Worm (Caenorhabditis elegans): ENCODE data around the gene B0524.2.
A peak's percentile ranks its signal among the peaks of the same experiment; 100 is the strongest.

The B0524.2 gene

ce11 chrIII:1893851-1894250 is at the start of gene B0524.2, which contains the start of gene B0524.5:
Gene B0524.2 (plus strand): TSS chrIII:1894057.
Gene B0524.5 (minus strand): TSS chrIII:1893890.
- TF ChIP-seq hmg-1.2 (GFP tag; IDR thresholded peaks at IDR 0.05) (no peak), dox-1 (GFP tag; IDR thresholded peaks at IDR 0.05) (no peak), sptf-2 (GFP tag; optimal IDR thresholded peaks at IDR 0.05) (no peak), ekl-4 (GFP tag; IDR thresholded peaks at IDR 0.05) (no peak)

- no peak for TF ChIP-seq aptf-2 (GFP tag; conservative IDR thresholded peaks at IDR 0.05)
- no peak for TF ChIP-seq tbp1 (GFP tag; optimal IDR thresholded peaks at IDR 0.05)
- TF ChIP-seq Y67H2A.10 (GFP tag; conservative IDR thresholded peaks at IDR 0.05) = no peak
- no peak for TF ChIP-seq attf-5 (GFP tag; optimal IDR thresholded peaks at IDR 0.05)
- no peak for TF ChIP-seq F57A8.1 (GFP tag; optimal IDR thresholded peaks at IDR 0.05)
- no peak for TF ChIP-seq zim-3 (tag; optimal IDR thresholded peaks at IDR 0.05)
- TF ChIP-seq unc-130 (GFP tag; optimal IDR thresholded peaks at IDR 0.05) = no peak
- TF ChIP-seq akir-1 (GFP tag; optimal IDR thresholded peaks at IDR 0.05) = no peak
- no peak for TF ChIP-seq aptf-3 (GFP tag; IDR thresholded peaks at IDR 0.05)
- TF ChIP-seq lsy-27 (tag; optimal IDR thresholded peaks at IDR 0.05; ENCODE audit: borderline replicate concordance, insufficient read depth) = no peak
- no peak for TF ChIP-seq ztf-3 (GFP tag; optimal IDR thresholded peaks at IDR 0.05)
- TF ChIP-seq ztf-28 (GFP tag; IDR thresholded peaks at IDR 0.05) = no peak
Measured at ce11 chrIII:1848747-1849146, 45.1 kb upstream of the B0524.2 start, which contains the start of gene pqn-82. Gene pqn-82 (plus strand): TSS chrIII:1849047.

DNA sequence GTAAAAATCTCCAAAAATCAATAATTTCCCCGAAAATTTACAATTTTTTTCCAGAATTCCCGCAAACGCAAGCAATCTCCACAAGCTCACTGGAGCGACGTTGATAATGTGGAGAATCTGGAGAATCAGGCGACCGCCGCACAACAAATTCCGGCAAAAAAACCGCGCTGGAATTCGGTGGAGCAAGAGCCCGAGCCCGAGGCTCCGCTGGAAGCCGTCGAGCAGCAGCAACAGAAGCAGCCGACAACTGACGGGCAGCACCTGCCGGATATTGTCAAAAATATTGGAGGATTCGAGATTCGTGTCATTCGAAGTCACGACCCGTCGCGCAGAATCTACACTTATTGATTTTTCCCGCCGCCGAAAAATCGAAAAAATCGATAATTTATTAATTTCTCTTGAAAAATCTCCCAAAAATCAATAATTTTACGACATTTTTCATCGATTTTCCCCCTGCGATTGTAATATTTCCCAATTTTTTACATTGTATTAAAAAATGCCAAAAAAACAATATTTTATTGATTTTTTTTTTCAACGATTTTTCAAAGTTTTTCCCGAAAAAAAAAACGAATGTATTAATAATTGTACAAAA is 41.6 kb upstream of the B0524.2 start:
- TF ChIP-seq him-1 (tag; optimal IDR thresholded peaks at IDR 0.05) = no peak
- peak; percentile 30; the same call in 1 of the 2 replicates for TF ChIP-seq egrh-3 (GFP tag; IDR thresholded peaks at IDR 0.05)
- no peak for TF ChIP-seq lir-1 (GFP tag; conservative IDR thresholded peaks at IDR 0.05)
- TF ChIP-seq zfh-2 (GFP tag; conservative IDR thresholded peaks at IDR 0.05) = peak; percentile 82

ce11 chrIII:1853944-1854343 is 39.9 kb upstream of the B0524.2 start:
- TF ChIP-seq hlh-12 (tag; optimal IDR thresholded peaks at IDR 0.05) = no peak
- TF ChIP-seq ceh-27 (GFP tag; optimal IDR thresholded peaks at IDR 0.05) = peak; percentile 3
- TF ChIP-seq egl-18 (GFP tag; IDR thresholded peaks at IDR 0.05) = no peak
- no peak for TF ChIP-seq ceh-100 (GFP tag; IDR thresholded peaks at IDR 0.05)
- TF ChIP-seq xnd-1 (tag; optimal IDR thresholded peaks at IDR 0.05) = no peak
- TF ChIP-seq hmg-20 (GFP tag; IDR thresholded peaks at IDR 0.05) = no peak
- TF ChIP-seq chd-7 (tag; optimal IDR thresholded peaks at IDR 0.05) = no peak
- no peak for TF ChIP-seq rcor-1 (GFP tag; IDR thresholded peaks at IDR 0.05)
- no peak for TF ChIP-seq fkh-3 (tag; optimal IDR thresholded peaks at IDR 0.05)
- peak; percentile 86 for TF ChIP-seq hmg-1.2 (GFP tag; IDR thresholded peaks at IDR 0.05)

- TF ChIP-seq xnd-1 (tag; optimal IDR thresholded peaks at IDR 0.05) (no peak), let-526 (GFP tag; IDR thresholded peaks at IDR 0.05) (no peak), ztf-28 (GFP tag; IDR thresholded peaks at IDR 0.05) (no peak), mes-4 (tag; optimal IDR thresholded peaks at IDR 0.05) (no peak), ama-1 (optimal IDR thresholded peaks at IDR 0.05) (no peak), ama-1 (GFP tag; optimal IDR thresholded peaks at IDR 0.05) (no peak), ekl-4 (GFP tag; IDR thresholded peaks at IDR 0.05) (no peak), Y79H2A.3 (GFP tag; conservative IDR thresholded peaks at IDR 0.05) (no peak), ztf-3 (GFP tag; optimal IDR thresholded peaks at IDR 0.05) (no peak), egrh-3 (GFP tag; IDR thresholded peaks at IDR 0.05) (no peak), F49E8.2 (tag; optimal IDR thresholded peaks at IDR 0.05; ENCODE audit: insufficient read depth) (no peak), Y53G8AR.9 (GFP tag; conservative IDR thresholded peaks at IDR 0.05) (no peak), tbx-9 (tag; optimal IDR thresholded peaks at IDR 0.05; ENCODE audit: borderline replicate concordance) (no peak), ztf-22 (GFP tag; optimal IDR thresholded peaks at IDR 0.05) (no peak), nfya-1 (tag; optimal IDR thresholded peaks at IDR 0.05; ENCODE audit: borderline replicate concordance, insufficient read depth) (no peak), egl-44 (GFP tag; IDR thresholded peaks at IDR 0.05) (no peak), bed-1 (GFP tag; IDR thresholded peaks at IDR 0.05) (no peak)
Measured at ce11 chrIII:1855092-1855491, 38.8 kb upstream of the B0524.2 start, which contains the start of gene hlh-33. Gene hlh-33 (plus strand): TSS chrIII:1855392.
